Worm (Caenorhabditis elegans) whole organism, young adult: Measurements from ENCODE around the gene R107.2.

Experiments
- F57A8.1 ChIP-seq: fragments of 200-800 bp; sonication (Bioruptor generic); optimal IDR thresholded peaks from 2 replicates; lab custom pipeline; 2018; ENCODE audit warnings: mild to moderate bottlenecking, missing genetic modification characterization, moderate library complexity, missing compliant biosample characterization
- ama-1 ChIP-seq, 3 experiments: fragments of 150-350 bp in 1 of 3; sonication (generic microtip) in 2 of 3; optimal IDR thresholded peaks; 2 replicates each; lab custom pipeline; 2014 to 2018; ENCODE audit warnings: missing biosample characterization in 2 of 3, missing genetic modification characterization in 2 of 3, missing genetic modification reagents in 2 of 3
- ceh-100 ChIP-seq: fragments of 200-800 bp; sonication (Bioruptor generic); IDR thresholded peaks from 2 replicates; pipeline ENCODE4 v1.3.6; 2022; ENCODE audit warnings: missing genetic modification reagents, missing genetic modification characterization, missing compliant biosample characterization
- egl-44 ChIP-seq: fragments of 200-800 bp; sonication (Bioruptor generic); IDR thresholded peaks from 2 replicates; pipeline ENCODE4 v1.3.6; 2022; ENCODE audit warnings: missing genetic modification reagents, missing genetic modification characterization, missing compliant biosample characterization
- lin-35 ChIP-seq, 3 experiments: fragments of 150-350 bp in 2 of 3; sonication (generic microtip) in 1 of 3; optimal IDR thresholded peaks; 2 replicates each; lab custom pipeline; 2014 to 2018; ENCODE audit warnings: missing biosample characterization in 3 of 3, missing genetic modification characterization in 3 of 3, missing genetic modification reagents in 3 of 3
- nfya-1 ChIP-seq: sonication (generic microtip); optimal IDR thresholded peaks from 2 replicates; lab custom pipeline; 2017; ENCODE audit warnings: antibody characterized with exemption, missing compliant biosample characterization, missing genetic modification characterization, borderline replicate concordance; ENCODE audit not compliant: insufficient read depth
- tbx-9 ChIP-seq: sonication (generic microtip); optimal IDR thresholded peaks from 2 replicates; lab custom pipeline; 2016; ENCODE audit warnings: borderline replicate concordance, missing genetic modification characterization, inconsistent platforms, missing compliant biosample characterization
- tlf-1 ChIP-seq: fragments of 200-800 bp; sonication (Bioruptor generic); optimal IDR thresholded peaks from 2 replicates; lab custom pipeline; 2018; ENCODE audit warnings: mild to moderate bottlenecking, missing genetic modification characterization, missing compliant biosample characterization
- unc-62 ChIP-seq: fragments of 150-350 bp; optimal IDR thresholded peaks from 2 replicates; lab custom pipeline; 2014; ENCODE audit warnings: missing biosample characterization, missing genetic modification reagents, missing genetic modification characterization

DNA sequence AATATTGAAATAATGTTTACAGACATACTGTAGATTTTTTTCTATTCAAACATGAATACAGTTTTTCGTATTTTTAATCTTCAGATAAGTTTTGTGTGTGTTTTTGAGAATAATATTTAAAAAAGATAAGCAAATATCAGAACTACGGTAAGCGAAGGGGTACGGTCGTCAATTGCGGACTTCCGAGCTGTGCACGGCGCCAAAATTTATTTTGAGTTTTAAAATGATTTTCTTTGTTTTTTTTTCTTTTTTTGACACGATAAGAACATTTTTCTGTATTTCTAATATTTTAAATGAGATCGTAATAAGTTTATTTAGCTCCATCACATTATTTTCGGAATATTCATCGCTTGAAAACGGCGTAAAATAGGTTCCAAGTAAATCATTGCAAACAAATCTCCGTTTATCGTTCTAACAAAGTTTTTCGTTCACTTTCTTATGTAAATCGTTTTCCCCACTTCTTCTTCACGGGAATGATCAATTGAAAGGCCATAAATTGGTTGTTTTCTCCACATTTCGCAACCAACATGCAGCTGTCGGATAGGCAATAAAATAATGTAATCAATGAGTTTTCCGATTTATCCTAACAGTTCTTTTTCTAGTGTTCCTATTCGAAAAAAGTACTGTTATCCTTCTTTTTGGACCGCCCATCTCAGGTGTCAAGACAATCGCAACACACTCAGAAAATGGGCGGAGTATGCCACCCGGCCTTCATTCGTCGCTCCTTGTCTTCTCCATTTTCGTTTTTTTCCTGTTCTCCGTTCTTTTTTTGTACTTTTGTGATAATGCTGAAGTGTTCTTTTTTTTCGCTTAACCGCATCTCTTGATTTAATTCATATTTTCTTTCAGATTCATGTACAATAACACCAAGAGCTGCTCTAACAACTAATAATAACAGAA is 45.9 kb upstream of the R107.2 start, which contains the start of gene glp-1:
- TF ChIP-seq nfya-1 (no peak), tbx-9 (tag; lab: Kevin White, UChicago) (no peak), ama-1 (optimal IDR thresholded peaks at IDR 0.05; lab: Kevin White, UChicago) (no peak), ama-1 (GFP tag; optimal IDR thresholded peaks at IDR 0.05; lab: Kevin White, UChicago) (no peak), unc-62 (GFP tag; lab: Kevin White, UChicago) (no peak), ceh-100 (GFP tag; lab: Robert Waterston, UW) (no peak), F57A8.1 (GFP tag; lab: Kevin White, UChicago) (no peak), egl-44 (GFP tag; lab: Robert Waterston, UW) (no peak), tlf-1 (GFP tag; lab: Kevin White, UChicago) (no peak), lin-35 (GFP tag; optimal IDR thresholded peaks at IDR 0.05; lab: Kevin White, UChicago) (no peak)
